Worm (Caenorhabditis elegans): ENCODE results near the gene lys-4.

DNA sequence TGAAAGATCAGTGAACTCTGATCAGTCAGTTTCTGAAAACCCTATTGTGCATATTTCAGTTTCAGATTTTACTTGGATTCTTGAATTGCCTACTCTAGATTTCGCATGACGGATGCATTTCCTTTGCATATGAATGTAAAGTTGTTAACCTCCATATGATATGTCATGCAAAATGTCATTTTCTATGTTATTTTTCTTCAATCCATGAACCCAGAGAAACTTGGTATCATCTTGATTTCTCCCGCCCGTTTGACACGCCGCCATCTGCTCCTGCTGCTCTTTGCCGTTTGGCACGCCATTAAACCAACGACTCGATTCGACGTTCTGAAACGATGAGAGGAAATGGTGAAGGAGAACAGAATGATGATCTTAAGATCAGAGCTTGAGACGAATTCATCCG lies 27.4 kb upstream of the lys-4 start:
- TF ChIP-seq daf-8 (GFP tag; IDR thresholded peaks at IDR 0.05) (no peak), nhr-11 (tag; optimal IDR thresholded peaks at IDR 0.05) (no peak), lsy-2 (tag; optimal IDR thresholded peaks at IDR 0.05) (no peak), php-3 (GFP tag; IDR thresholded peaks at IDR 0.05) (no peak), unc-62 (GFP tag; optimal IDR thresholded peaks at IDR 0.05 in 1 of 2) (peak in 1 of 2 experiments; percentile 93), unc-62 (tag; optimal IDR thresholded peaks at IDR 0.05) (no peak), nhr-76 (tag; optimal IDR thresholded peaks at IDR 0.05) (no peak), lin-38 (GFP tag; IDR thresholded peaks at IDR 0.05) (no peak), F37D6.2 (tag; optimal IDR thresholded peaks at IDR 0.05) (no peak), madf-5 (GFP tag; IDR thresholded peaks at IDR 0.05) (no peak), ces-1 (GFP tag; optimal IDR thresholded peaks at IDR 0.05) (no peak), skn-1 (tag; optimal IDR thresholded peaks at IDR 0.05) (no peak), zfp-3 (GFP tag; conservative IDR thresholded peaks at IDR 0.05) (no peak), mdl-1 (tag; optimal IDR thresholded peaks at IDR 0.05) (no peak)

All from whole organism, L4 larva.